Worm (Caenorhabditis elegans): ENCODE results near the gene nlp-59.

The nlp-59 gene

ce11 chrV:15012542-15013301 is 41.5 kb downstream of the nlp-59 start (continued):
- no peak for TF ChIP-seq dmd-4 (tag; optimal IDR thresholded peaks at IDR 0.05)
- TF ChIP-seq mdl-1 (tag; optimal IDR thresholded peaks at IDR 0.05) = no peak
- TF ChIP-seq ceh-16 (tag; optimal IDR thresholded peaks at IDR 0.05) = no peak
- TF ChIP-seq ZK546.5 (tag; optimal IDR thresholded peaks at IDR 0.05) = no peak
- no peak for TF ChIP-seq nhr-21 (tag; optimal IDR thresholded peaks at IDR 0.05)
- TF ChIP-seq nhr-77 (tag; optimal IDR thresholded peaks at IDR 0.05) = no peak
- TF ChIP-seq unc-39 (tag; optimal IDR thresholded peaks at IDR 0.05) = no peak
- no peak for TF ChIP-seq ztf-1 (GFP tag; conservative IDR thresholded peaks at IDR 0.05)
- no peak for TF ChIP-seq C34F6.9 (tag; optimal IDR thresholded peaks at IDR 0.05)
- no peak for TF ChIP-seq ceh-82 (tag; optimal IDR thresholded peaks at IDR 0.05)
- no peak for TF ChIP-seq aly-2 (tag; optimal IDR thresholded peaks at IDR 0.05)
- TF ChIP-seq lin-39 (tag; optimal IDR thresholded peaks at IDR 0.05) = no peak
- no peak for TF ChIP-seq R02D3.7 (tag; optimal IDR thresholded peaks at IDR 0.05)

DNA sequence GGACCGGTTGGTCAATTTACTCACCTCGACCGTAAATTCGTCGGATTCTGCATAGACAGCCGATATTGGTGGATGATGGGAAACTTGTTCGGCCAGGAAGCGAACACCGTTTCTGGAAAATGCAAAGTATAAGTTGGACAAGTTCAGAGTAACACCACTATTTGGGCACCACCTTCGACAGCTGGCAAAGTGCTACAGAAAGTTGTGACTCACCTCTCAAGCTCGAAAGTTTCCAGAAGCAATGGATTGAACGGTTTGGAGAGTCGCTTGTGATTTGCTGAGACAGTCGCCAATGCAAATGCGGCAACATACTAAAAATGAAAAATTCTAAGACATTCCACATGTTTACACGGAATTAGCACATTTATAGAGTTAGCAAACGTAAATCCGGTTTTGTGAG is 42.1 kb downstream of the nlp-59 start:
- no peak for TF ChIP-seq unc-62 (GFP tag; optimal IDR thresholded peaks at IDR 0.05)
- no peak for TF ChIP-seq crh-2 (tag; optimal IDR thresholded peaks at IDR 0.05)
- TF ChIP-seq lin-39 (tag; optimal IDR thresholded peaks at IDR 0.05) = no peak
- no peak for TF ChIP-seq sma-3 (GFP tag; optimal IDR thresholded peaks at IDR 0.05)
- no peak for TF ChIP-seq elt-1 (tag; optimal IDR thresholded peaks at IDR 0.05)
- TF ChIP-seq lin-11 (tag; optimal IDR thresholded peaks at IDR 0.05) = no peak
- TF ChIP-seq R02D3.7 (tag; optimal IDR thresholded peaks at IDR 0.05) = no peak
- TF ChIP-seq mdl-1 (tag; optimal IDR thresholded peaks at IDR 0.05) = no peak
- no peak for TF ChIP-seq aly-2 (tag; optimal IDR thresholded peaks at IDR 0.05)
- no peak for TF ChIP-seq gmeb-1 (tag; optimal IDR thresholded peaks at IDR 0.05)

- TF ChIP-seq zag-1 (tag; optimal IDR thresholded peaks at IDR 0.05) = no peak
- TF ChIP-seq lin-13 (GFP tag; optimal IDR thresholded peaks at IDR 0.05) = no peak
- TF ChIP-seq nhr-77 (tag; optimal IDR thresholded peaks at IDR 0.05) = no peak
- no peak for TF ChIP-seq ceh-82 (tag; optimal IDR thresholded peaks at IDR 0.05)
- TF ChIP-seq ztf-11 (tag; optimal IDR thresholded peaks at IDR 0.05) = no peak
- no peak for TF ChIP-seq blmp-1 (tag; optimal IDR thresholded peaks at IDR 0.05; ENCODE audit: insufficient read depth)
- TF ChIP-seq nhr-6 (tag; optimal IDR thresholded peaks at IDR 0.05) = no peak
- no peak for TF ChIP-seq mbf-1 (tag; optimal IDR thresholded peaks at IDR 0.05)
- TF ChIP-seq sma-3 (GFP tag; optimal IDR thresholded peaks at IDR 0.05) = no peak
- TF ChIP-seq elt-3 (tag; optimal IDR thresholded peaks at IDR 0.05) = no peak
- no peak for TF ChIP-seq ZK546.5 (tag; optimal IDR thresholded peaks at IDR 0.05)
- TF ChIP-seq ceh-16 (tag; optimal IDR thresholded peaks at IDR 0.05) = no peak
- TF ChIP-seq F13H6.1 (tag; optimal IDR thresholded peaks at IDR 0.05) = no peak
- no peak for TF ChIP-seq dmd-4 (tag; optimal IDR thresholded peaks at IDR 0.05)
- TF ChIP-seq nhr-11 (tag; optimal IDR thresholded peaks at IDR 0.05) = no peak
- no peak for TF ChIP-seq Y55F3AM.14 (GFP tag; optimal IDR thresholded peaks at IDR 0.05)
- no peak for TF ChIP-seq unc-39 (tag; optimal IDR thresholded peaks at IDR 0.05)
- TF ChIP-seq elt-1 (tag; optimal IDR thresholded peaks at IDR 0.05) = no peak
- TF ChIP-seq snpc-4 (tag; optimal IDR thresholded peaks at IDR 0.05) = no peak
Measured at ce11 chrV:15014164-15014563, 42.9 kb downstream of the nlp-59 start, which contains the start of gene obr-2. Gene obr-2, minus strand, starts transcription at chrV:15014264.

DNA sequence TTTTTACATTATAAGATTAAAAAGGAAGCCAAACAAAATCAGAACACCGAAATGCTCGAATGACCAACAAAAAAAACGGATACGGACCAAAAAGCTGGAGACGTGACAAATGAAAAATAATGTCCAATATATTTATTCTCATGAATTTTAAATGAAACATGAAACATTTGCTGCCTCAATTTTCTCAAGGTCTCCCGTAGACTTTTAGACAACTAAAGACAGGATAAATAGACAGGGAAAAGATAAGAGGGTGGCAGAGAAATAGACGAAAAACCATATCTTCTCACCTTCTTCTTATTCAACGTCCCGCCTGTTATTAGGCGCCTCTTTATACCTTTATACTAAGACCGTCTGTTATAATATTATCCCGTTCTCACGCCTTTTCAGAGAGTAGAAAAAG is 44.6 kb downstream of the nlp-59 start:
- TF ChIP-seq ztf-11 (tag; optimal IDR thresholded peaks at IDR 0.05) (no peak), sma-9 (GFP tag; optimal IDR thresholded peaks at IDR 0.05) (peak; percentile 33), sma-9 (tag; optimal IDR thresholded peaks at IDR 0.05) (no peak), fos-1 (tag; optimal IDR thresholded peaks at IDR 0.05) (no peak)

- TF ChIP-seq ceh-16 (tag; optimal IDR thresholded peaks at IDR 0.05) (no peak), nhr-11 (tag; optimal IDR thresholded peaks at IDR 0.05) (no peak), elt-3 (tag; optimal IDR thresholded peaks at IDR 0.05) (no peak), F13H6.1 (tag; optimal IDR thresholded peaks at IDR 0.05) (peak; percentile 4), nhr-129 (tag; optimal IDR thresholded peaks at IDR 0.05) (peak; percentile 31)
Measured at ce11 chrV:15016795-15017429, 45.7 kb downstream of the nlp-59 start.
